Fruit fly (Drosophila melanogaster) whole organism, adult: Measurements from ENCODE around the gene CG11322.
A peak's percentile ranks its signal among the peaks of the same experiment; 100 is the strongest.

Source experiments
- CG11617 ChIP-seq: fragments of 200-800 bp; sonication (Bioruptor generic); optimal IDR thresholded peaks from 2 replicates; lab custom pipeline; 2017; ENCODE audit warnings: mild to moderate bottlenecking, missing biosample characterization, missing genetic modification reagents, missing genetic modification characterization
- kay ChIP-seq: fragments of 200-800 bp; sonication (Bioruptor generic); peaks from one replicate; lab custom pipeline; 2016; ENCODE audit warnings: missing biosample characterization, missing genetic modification characterization, borderline replicate concordance

dm6 chr2L:6791845-6792443, 32.5 kb upstream of the CG11322 start:
- TF ChIP-seq CG11617 (GFP tag; lab: Kevin White, UChicago) (no peak), kay (GFP tag; lab: Kevin White, UChicago) (peak; percentile 79)
